Worm (Caenorhabditis elegans): Measurements from ENCODE around the gene F14F9.5.

Gene F14F9.5

ce11 chrV:5130018-5130417, 3.1 kb downstream of the F14F9.5 start, which contains the start of gene F14F9.8:
F14F9.8 (plus strand) TSS chrV:5130318.
- no peak for TF ChIP-seq tra-1 (GFP tag; IDR thresholded peaks at IDR 0.05)
- peak in 1 of 2 experiments; percentile 4 for TF ChIP-seq unc-62 (GFP tag; optimal IDR thresholded peaks at IDR 0.05 in 1 of 2)
- TF ChIP-seq unc-62 (tag; optimal IDR thresholded peaks at IDR 0.05): no peak
- peak; percentile 79 for TF ChIP-seq aha-1 (tag)

DNA sequence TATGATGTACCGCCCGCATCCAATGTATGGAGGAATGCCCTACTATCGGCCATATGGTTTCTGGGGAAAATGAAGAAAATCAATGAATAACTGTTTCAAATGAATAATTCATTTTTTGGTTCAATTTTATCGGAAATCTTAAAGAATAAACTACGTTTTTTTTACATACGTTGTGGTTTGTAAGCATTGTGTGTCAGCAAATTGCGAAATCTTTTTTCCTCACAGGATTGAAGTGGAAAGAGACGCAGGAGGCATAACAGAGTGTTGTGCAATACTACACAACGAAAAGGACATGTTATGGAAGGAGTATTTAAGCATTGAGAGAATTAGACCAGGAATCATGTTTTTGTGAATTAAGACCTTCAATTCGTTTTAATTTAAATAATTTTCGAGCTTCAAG, 4.5 kb downstream of the F14F9.5 start:
- TF ChIP-seq dmd-8 (GFP tag; IDR thresholded peaks at IDR 0.05): no peak
- no peak for TF ChIP-seq zip-11 (GFP tag; IDR thresholded peaks at IDR 0.05)
- peak; percentile 20 for TF ChIP-seq dpl-1 (GFP tag; optimal IDR thresholded peaks at IDR 0.05)
- TF ChIP-seq ztf-7 (tag; optimal IDR thresholded peaks at IDR 0.05): peak; percentile 64
- no peak for TF ChIP-seq snpc-1.2 (GFP tag; IDR thresholded peaks at IDR 0.05)
- no peak for TF ChIP-seq nhr-237 (tag; optimal IDR thresholded peaks at IDR 0.05)
- TF ChIP-seq tra-1 (GFP tag; IDR thresholded peaks at IDR 0.05): no peak
- TF ChIP-seq F49E8.2 (tag; optimal IDR thresholded peaks at IDR 0.05; ENCODE audit: borderline replicate concordance): no peak
- TF ChIP-seq fkh-10 (GFP tag; optimal IDR thresholded peaks at IDR 0.05): no peak
- TF ChIP-seq F37D6.2 (tag; optimal IDR thresholded peaks at IDR 0.05): no peak
- no peak for TF ChIP-seq set-16 (GFP tag; IDR thresholded peaks at IDR 0.05)
- TF ChIP-seq mep-1 (tag; optimal IDR thresholded peaks at IDR 0.05): no peak
- no peak for TF ChIP-seq daf-12 (tag; optimal IDR thresholded peaks at IDR 0.05)
- no peak for TF ChIP-seq zfp-2 (tag; optimal IDR thresholded peaks at IDR 0.05)
- no peak for TF ChIP-seq ctbp-1 (GFP tag; IDR thresholded peaks at IDR 0.05)
- no peak for TF ChIP-seq F10B5.3 (tag; optimal IDR thresholded peaks at IDR 0.05)
- no peak for TF ChIP-seq madf-5 (GFP tag; IDR thresholded peaks at IDR 0.05)
- no peak for TF ChIP-seq F26F4.8 (GFP tag; conservative IDR thresholded peaks at IDR 0.05)
- peak; percentile 70 for TF ChIP-seq aha-1 (tag)
- TF ChIP-seq snpc-4 (tag; optimal IDR thresholded peaks at IDR 0.05): no peak
- TF ChIP-seq dve-1 (tag; optimal IDR thresholded peaks at IDR 0.05; ENCODE audit: insufficient read depth): no peak
- TF ChIP-seq pha-4 (GFP tag; IDR thresholded peaks at IDR 0.05): no peak
- no peak for TF ChIP-seq pha-4 (tag; optimal IDR thresholded peaks at IDR 0.05)
- no peak for TF ChIP-seq dmd-9 (GFP tag; IDR thresholded peaks at IDR 0.05)
- no peak for TF ChIP-seq nhr-10 (tag; optimal IDR thresholded peaks at IDR 0.05)
- TF ChIP-seq lin-13 (GFP tag; optimal IDR thresholded peaks at IDR 0.05): no peak
- TF ChIP-seq daf-19 (GFP tag; conservative IDR thresholded peaks at IDR 0.05): no peak
- no peak for TF ChIP-seq unc-130 (GFP tag; optimal IDR thresholded peaks at IDR 0.05)
- no peak for TF ChIP-seq daf-8 (GFP tag; IDR thresholded peaks at IDR 0.05)
- no peak for TF ChIP-seq lin-38 (GFP tag; IDR thresholded peaks at IDR 0.05)
- no peak for TF ChIP-seq ZK337.2 (GFP tag; IDR thresholded peaks at IDR 0.05)
- TF ChIP-seq hlh-11 (tag; optimal IDR thresholded peaks at IDR 0.05): peak; percentile 19
- TF ChIP-seq nhr-6 (tag; optimal IDR thresholded peaks at IDR 0.05): peak; percentile 57
- TF ChIP-seq lir-3 (tag; optimal IDR thresholded peaks at IDR 0.05): no peak
- TF ChIP-seq lin-15B (tag; optimal IDR thresholded peaks at IDR 0.05): no peak
- peak; percentile 40 for TF ChIP-seq hlh-30 (tag; optimal IDR thresholded peaks at IDR 0.05; ENCODE audit: insufficient read depth)
- no peak for TF ChIP-seq ceh-62 (tag; optimal IDR thresholded peaks at IDR 0.05)
- no peak for TF ChIP-seq pqm-1 (tag; optimal IDR thresholded peaks at IDR 0.05)
- no peak for TF ChIP-seq Y5F2A.4 (GFP tag; optimal IDR thresholded peaks at IDR 0.05)
- no peak for TF ChIP-seq aly-2 (tag; optimal IDR thresholded peaks at IDR 0.05)
- no peak for TF ChIP-seq tag-97 (GFP tag; IDR thresholded peaks at IDR 0.05)
- TF ChIP-seq saeg-2 (GFP tag; IDR thresholded peaks at IDR 0.05): no peak
- TF ChIP-seq gei-8 (GFP tag; optimal IDR thresholded peaks at IDR 0.05): no peak
- TF ChIP-seq mes-2 (tag; optimal IDR thresholded peaks at IDR 0.05; ENCODE audit: poor library complexity, severe bottlenecking): no peak
- TF ChIP-seq ces-1 (GFP tag; optimal IDR thresholded peaks at IDR 0.05): no peak
- no peak for TF ChIP-seq ceh-20 (GFP tag; IDR thresholded peaks at IDR 0.05)
- no peak for TF ChIP-seq mxl-3 (GFP tag; optimal IDR thresholded peaks at IDR 0.05)
- no peak for TF ChIP-seq rbr-2 (tag; optimal IDR thresholded peaks at IDR 0.05)
- TF ChIP-seq ceh-44 (GFP tag; IDR thresholded peaks at IDR 0.05): no peak

All from whole organism, L4 larva.